Worm (Caenorhabditis elegans): ENCODE data around the gene nhr-22.

nhr-22 gene

DNA sequence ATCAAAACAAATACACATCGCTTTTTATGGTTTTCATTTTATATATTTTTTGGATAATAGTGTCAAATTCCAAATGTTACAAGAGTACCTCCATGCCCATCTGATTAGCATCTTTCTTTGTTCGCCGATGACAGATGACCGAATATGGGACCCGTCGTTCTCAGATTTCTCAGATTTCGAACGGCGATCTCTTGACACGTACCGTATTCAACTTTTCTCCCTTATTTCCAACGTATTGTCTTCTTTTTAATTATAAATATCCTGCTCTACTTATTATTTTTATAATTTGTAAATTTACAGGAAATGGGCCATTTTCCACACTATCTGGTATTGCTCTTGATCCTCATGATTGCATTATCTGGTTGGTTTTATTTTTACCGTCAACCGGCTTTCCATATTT is 51.2 kb downstream of the nhr-22 start, which contains the start of gene zig-10:
TSS of gene zig-10 (plus strand) at position 301 of the 400 bp plus-strand sequence.
- TF ChIP-seq K09A11.1 (tag; optimal IDR thresholded peaks at IDR 0.05; ENCODE audit: insufficient read depth) = no peak
- TF ChIP-seq fkh-10 (GFP tag; optimal IDR thresholded peaks at IDR 0.05) = no peak

Data from whole organism, late embryonic.